Fruit fly (Drosophila melanogaster) whole organism, pupa: ENCODE results near the gene CG16711.

ENCODE experiments used
- CG10348 ChIP-seq: fragments of 200-800 bp; sonication (Bioruptor generic); IDR thresholded peaks from 2 replicates; pipeline ENCODE4 v1.3.6; 2022; ENCODE audit warnings: missing biosample characterization, missing genetic modification characterization
- CG12605 ChIP-seq: fragments of 200-800 bp; sonication (Bioruptor generic); IDR thresholded peaks from 2 replicates; pipeline ENCODE4 v1.3.6; 2022; ENCODE audit warnings: missing biosample characterization, missing genetic modification characterization
- CG13204 ChIP-seq: fragments of 200-800 bp; sonication (Bioruptor generic); optimal IDR thresholded peaks from 2 replicates; lab custom pipeline; 2018; ENCODE audit warnings: missing biosample characterization, mild to moderate bottlenecking, missing genetic modification characterization, moderate library complexity
- CG14655 ChIP-seq: fragments of 200-800 bp; sonication (Bioruptor generic); optimal IDR thresholded peaks from 3 replicates; lab custom pipeline; 2017; ENCODE audit warnings: mild to moderate bottlenecking, missing biosample characterization, missing genetic modification reagents, missing genetic modification characterization
- CG15710 ChIP-seq: fragments of 200-800 bp; sonication (Bioruptor generic); optimal IDR thresholded peaks from 2 replicates; lab custom pipeline; 2018; ENCODE audit warnings: missing biosample characterization, mild to moderate bottlenecking, missing genetic modification characterization, moderate library complexity
- CG17806 ChIP-seq: fragments of 200-800 bp; sonication (Bioruptor generic); optimal IDR thresholded peaks from 2 replicates; lab custom pipeline; 2018; ENCODE audit warnings: missing biosample characterization, mild to moderate bottlenecking, missing genetic modification characterization, moderate library complexity
- CG32121 ChIP-seq: fragments of 200-800 bp; sonication (Bioruptor generic); IDR thresholded peaks from 2 replicates; pipeline ENCODE4 v1.3.6; 2022; ENCODE audit warnings: missing biosample characterization, missing genetic modification characterization
- CG34367 ChIP-seq: fragments of 200-800 bp; sonication (Bioruptor generic); optimal IDR thresholded peaks from 2 replicates; lab custom pipeline; 2018; ENCODE audit warnings: missing biosample characterization, mild to moderate bottlenecking, missing genetic modification characterization
- CG4496 ChIP-seq: fragments of 200-800 bp; sonication (Bioruptor generic); IDR thresholded peaks from 3 replicates; pipeline ENCODE4 v1.3.6; 2022; ENCODE audit warnings: missing biosample characterization, missing genetic modification characterization
- CG8159 ChIP-seq: fragments of 200-800 bp; sonication (Bioruptor generic); optimal IDR thresholded peaks from 3 replicates; lab custom pipeline; 2018; ENCODE audit warnings: missing biosample characterization, mild to moderate bottlenecking, missing genetic modification characterization, moderate library complexity
- CG8301 ChIP-seq: fragments of 200-800 bp; sonication (Bioruptor generic); optimal IDR thresholded peaks from 2 replicates; lab custom pipeline; 2018; ENCODE audit warnings: missing biosample characterization, mild to moderate bottlenecking, missing genetic modification characterization
- CG9948 ChIP-seq: fragments of 200-800 bp; sonication (Bioruptor generic); optimal IDR thresholded peaks from 2 replicates; lab custom pipeline; 2018; ENCODE audit warnings: missing biosample characterization, mild to moderate bottlenecking, missing genetic modification characterization, moderate library complexity
- D1 ChIP-seq: fragments of 200-800 bp; sonication (Bioruptor generic); optimal IDR thresholded peaks from 2 replicates; lab custom pipeline; 2018; ENCODE audit warnings: missing biosample characterization, mild to moderate bottlenecking, missing genetic modification characterization, moderate library complexity
- EcR ChIP-seq: fragments of 200-800 bp; sonication (Bioruptor generic); optimal IDR thresholded peaks from 3 replicates; lab custom pipeline; 2019; ENCODE audit warnings: missing biosample characterization, missing genetic modification characterization, mild to moderate bottlenecking, moderate library complexity, missing genetic modification reagents
- Ets98B ChIP-seq: fragments of 200-800 bp; sonication (Bioruptor generic); IDR thresholded peaks from 2 replicates; pipeline ENCODE4 v1.3.6; 2022; ENCODE audit warnings: missing biosample characterization, missing genetic modification characterization
- Pif1A ChIP-seq: fragments of 200-800 bp; sonication (Bioruptor generic); optimal IDR thresholded peaks from 3 replicates; lab custom pipeline; 2016; ENCODE audit warnings: missing biosample characterization, missing genetic modification characterization
- Pif1B ChIP-seq: fragments of 200-800 bp; sonication (Bioruptor generic); optimal IDR thresholded peaks from 3 replicates; lab custom pipeline; 2016; ENCODE audit warnings: missing biosample characterization, missing genetic modification characterization
- Snoo ChIP-seq: fragments of 200-800 bp; sonication (Bioruptor generic); optimal IDR thresholded peaks from 3 replicates; lab custom pipeline; 2017; ENCODE audit warnings: missing biosample characterization, mild to moderate bottlenecking, missing genetic modification characterization, inconsistent platforms
- fd96Ca ChIP-seq: fragments of 200-800 bp; sonication (Bioruptor generic); IDR thresholded peaks from 3 replicates; pipeline ENCODE4 v1.3.6; 2022; ENCODE audit warnings: missing biosample characterization, missing genetic modification characterization
- gl ChIP-seq: fragments of 200-800 bp; sonication (Bioruptor generic); optimal IDR thresholded peaks from 2 replicates; lab custom pipeline; 2018; ENCODE audit warnings: missing biosample characterization, mild to moderate bottlenecking, missing genetic modification characterization
- rn ChIP-seq: fragments of 200-800 bp; sonication (Bioruptor generic); IDR thresholded peaks from 2 replicates; pipeline ENCODE4 v1.3.6; 2022; ENCODE audit warnings: missing biosample characterization, missing genetic modification characterization

CG16711 gene

DNA sequence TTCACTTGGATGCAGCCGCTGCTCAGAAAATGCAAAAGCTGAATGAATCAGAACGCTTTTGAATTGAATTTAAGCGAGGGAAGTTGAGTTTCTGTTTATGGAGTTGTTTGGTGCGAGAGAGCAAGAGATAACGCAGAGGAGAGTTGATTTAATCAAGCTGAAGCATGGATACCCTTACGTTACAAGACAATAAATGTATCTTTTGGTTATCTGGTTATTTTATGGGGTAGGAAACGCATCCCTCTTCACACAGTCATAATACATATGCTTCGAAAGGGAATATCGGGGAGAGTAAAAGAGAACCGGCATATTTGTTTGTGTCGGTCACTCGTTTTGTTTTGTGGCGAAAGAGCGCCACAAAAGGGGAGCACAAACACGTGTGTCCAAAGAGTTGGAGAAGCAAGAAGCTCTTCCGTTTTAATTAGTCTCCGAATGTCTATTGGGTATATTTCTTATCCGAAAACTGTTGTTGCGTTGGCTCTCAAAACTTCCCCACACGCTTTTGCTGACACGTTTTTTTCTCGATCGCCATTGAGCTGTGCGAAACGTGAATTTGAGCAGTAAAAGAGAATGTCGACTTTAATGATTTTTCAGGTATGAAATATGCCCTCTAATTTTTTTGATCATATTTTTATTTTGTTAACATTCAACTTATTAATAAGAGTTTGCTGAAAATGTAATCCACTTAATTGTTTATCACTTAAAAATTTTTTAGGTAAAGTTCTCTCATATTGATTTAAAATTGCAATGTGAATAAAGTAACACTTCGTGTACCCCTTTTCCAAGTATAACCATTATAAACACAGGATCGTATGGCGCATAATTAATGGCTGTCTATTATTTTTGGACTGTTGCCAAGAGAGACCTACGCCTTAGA, 7.2 kb upstream of the CG16711 start, which contains the start of gene Prps:
Gene Prps, minus strand, starts transcription at position 51 of the 877 bp plus-strand sequence.
- peak; percentile 79 for TF ChIP-seq gl (tag; lab: Kevin White, UChicago)
- TF ChIP-seq CG34367 (tag; lab: Kevin White, UChicago): peak; percentile 64
- no peak for TF ChIP-seq D1
- no peak for TF ChIP-seq CG10348 (GFP tag; lab: Robert Waterston, UW)
- TF ChIP-seq CG17806 (tag; lab: Kevin White, UChicago): peak; percentile 83
- peak; percentile 80 for TF ChIP-seq CG32121 (GFP tag; lab: Robert Waterston, UW)
- peak; percentile 81 for TF ChIP-seq rn (GFP tag; lab: Robert Waterston, UW)
- peak; percentile 93 for TF ChIP-seq fd96Ca (GFP tag; lab: Robert Waterston, UW)
- TF ChIP-seq Pif1A: peak; percentile 89
- TF ChIP-seq CG9948 (tag; lab: Kevin White, UChicago): peak; percentile 67
- peak; percentile 70 for TF ChIP-seq CG15710 (tag; lab: Kevin White, UChicago)
- TF ChIP-seq Ets98B (GFP tag; lab: Robert Waterston, UW): peak; percentile 96
- TF ChIP-seq CG8159 (tag; lab: Kevin White, UChicago): peak; percentile 79
- TF ChIP-seq CG14655 (GFP tag; lab: Kevin White, UChicago): no peak
- no peak for TF ChIP-seq CG13204 (GFP tag; lab: Kevin White, UChicago)
- peak; percentile 93 for TF ChIP-seq CG4496
- TF ChIP-seq CG12605: peak; percentile 87
- peak; percentile 52 for TF ChIP-seq EcR (GFP tag; lab: Kevin White, UChicago)
- peak; percentile 85 for TF ChIP-seq Snoo (tag; lab: Kevin White, UChicago)
- peak; percentile 87 for TF ChIP-seq Pif1B (GFP tag; lab: Kevin White, UChicago)
- peak; percentile 82 for TF ChIP-seq CG8301 (tag; lab: Kevin White, UChicago)
- TF ChIP-seq, all 21 proteins: peak for 17

DNA sequence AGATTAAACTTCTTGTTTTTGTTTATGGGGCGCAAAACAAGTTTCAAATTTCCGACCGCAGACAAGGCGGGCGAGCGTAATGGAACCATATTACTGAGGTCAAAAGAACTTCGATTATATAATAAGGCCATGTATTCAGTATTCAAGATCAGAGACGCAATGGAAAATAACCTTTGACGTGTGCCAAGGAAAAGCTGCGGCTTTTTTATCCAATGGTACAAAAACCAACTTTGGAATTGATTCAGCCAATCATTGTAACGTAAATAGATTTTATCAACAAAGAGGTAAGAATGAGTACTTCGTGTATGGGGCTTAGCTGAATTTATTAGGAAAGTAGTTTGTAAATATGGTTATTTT, 6.6 kb upstream of the CG16711 start:
- TF ChIP-seq CG13204 (GFP tag; lab: Kevin White, UChicago): no peak
- no peak for TF ChIP-seq rn (GFP tag; lab: Robert Waterston, UW)
- no peak for TF ChIP-seq CG8159 (tag; lab: Kevin White, UChicago)
- no peak for TF ChIP-seq CG15710 (tag; lab: Kevin White, UChicago)
- no peak for TF ChIP-seq Ets98B (GFP tag; lab: Robert Waterston, UW)
- no peak for TF ChIP-seq CG4496
- TF ChIP-seq EcR (GFP tag; lab: Kevin White, UChicago): no peak
- TF ChIP-seq CG32121 (GFP tag; lab: Robert Waterston, UW): no peak
- TF ChIP-seq CG10348 (GFP tag; lab: Robert Waterston, UW): no peak

DNA sequence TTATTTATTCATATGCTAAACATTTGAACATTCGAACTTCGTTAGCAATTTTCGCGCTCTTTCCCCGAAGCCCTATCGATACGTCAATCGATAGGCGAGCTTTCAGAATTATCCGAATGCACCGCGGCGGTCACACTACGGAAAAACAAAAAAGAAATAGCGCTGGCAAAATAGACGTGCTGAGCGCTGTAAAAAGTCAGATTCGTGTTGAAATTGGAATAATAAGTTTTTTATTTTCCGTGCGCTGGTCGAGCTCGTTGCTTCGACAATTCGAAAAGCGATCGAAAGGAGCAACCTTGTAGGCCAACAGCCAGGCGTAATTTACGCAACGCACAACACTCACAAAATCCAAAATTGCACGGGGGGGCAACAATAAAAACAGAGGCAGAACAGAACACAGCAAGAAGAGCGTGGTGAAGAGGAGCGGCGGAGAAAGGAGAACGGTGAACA, 5.9 kb upstream of the CG16711 start, which contains the start of gene Ubc4:
Gene Ubc4, plus strand, starts transcription at position 144 of the 450 bp plus-strand sequence.
- TF ChIP-seq D1 (no peak), Pif1B (GFP tag; lab: Kevin White, UChicago) (no peak), CG10348 (GFP tag; lab: Robert Waterston, UW) (no peak), rn (GFP tag; lab: Robert Waterston, UW) (no peak), CG4496 (peak; percentile 12; the same call in 1 of the 3 replicates), CG8301 (tag; lab: Kevin White, UChicago) (no peak), CG13204 (GFP tag; lab: Kevin White, UChicago) (no peak), CG9948 (tag; lab: Kevin White, UChicago) (no peak), fd96Ca (GFP tag; lab: Robert Waterston, UW) (no peak), CG34367 (tag; lab: Kevin White, UChicago) (no peak), CG12605 (no peak), CG32121 (GFP tag; lab: Robert Waterston, UW) (0 out of 2 replicates have a peak, but pooled peaks have one; percentile 9), CG15710 (tag; lab: Kevin White, UChicago) (peak; percentile 7), Snoo (tag; lab: Kevin White, UChicago) (peak; percentile 8), CG8159 (tag; lab: Kevin White, UChicago) (peak; percentile 2), Ets98B (GFP tag; lab: Robert Waterston, UW) (peak; percentile 39), EcR (GFP tag; lab: Kevin White, UChicago) (peak; percentile 26), gl (tag; lab: Kevin White, UChicago) (peak; percentile 40), Pif1A (no peak), CG14655 (GFP tag; lab: Kevin White, UChicago) (no peak), CG17806 (tag; lab: Kevin White, UChicago) (peak; percentile 8)

DNA sequence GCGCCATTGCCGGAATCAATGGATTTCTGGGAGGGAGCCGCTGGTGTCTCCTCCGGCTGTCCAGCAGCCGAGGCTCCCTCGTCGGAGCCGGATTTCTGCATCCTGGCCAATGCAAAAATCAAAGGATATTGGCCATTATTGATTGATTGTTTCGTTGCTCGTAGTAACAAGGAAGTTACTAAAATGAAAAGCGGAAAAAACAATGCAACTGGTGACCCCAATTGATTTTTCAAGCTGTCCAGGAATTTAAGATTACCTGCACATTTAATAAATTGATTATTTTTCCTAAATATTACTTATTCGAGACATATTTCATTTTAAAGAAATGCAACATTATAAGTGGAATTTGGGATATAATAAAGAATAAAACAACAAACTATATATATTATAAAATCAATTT, 636 bp upstream of the CG16711 start, which contains the start of gene CG6761:
Gene CG6761, minus strand, starts transcription at position 101 of the 400 bp plus-strand sequence.
- TF ChIP-seq CG17806 (tag; lab: Kevin White, UChicago): no peak
- TF ChIP-seq CG10348 (GFP tag; lab: Robert Waterston, UW): no peak
- no peak for TF ChIP-seq gl (tag; lab: Kevin White, UChicago)
- TF ChIP-seq CG8159 (tag; lab: Kevin White, UChicago): no peak
- no peak for TF ChIP-seq Snoo (tag; lab: Kevin White, UChicago)
- TF ChIP-seq Pif1A: no peak
- TF ChIP-seq EcR (GFP tag; lab: Kevin White, UChicago): no peak
- TF ChIP-seq CG4496: no peak
- no peak for TF ChIP-seq Pif1B (GFP tag; lab: Kevin White, UChicago)

DNA sequence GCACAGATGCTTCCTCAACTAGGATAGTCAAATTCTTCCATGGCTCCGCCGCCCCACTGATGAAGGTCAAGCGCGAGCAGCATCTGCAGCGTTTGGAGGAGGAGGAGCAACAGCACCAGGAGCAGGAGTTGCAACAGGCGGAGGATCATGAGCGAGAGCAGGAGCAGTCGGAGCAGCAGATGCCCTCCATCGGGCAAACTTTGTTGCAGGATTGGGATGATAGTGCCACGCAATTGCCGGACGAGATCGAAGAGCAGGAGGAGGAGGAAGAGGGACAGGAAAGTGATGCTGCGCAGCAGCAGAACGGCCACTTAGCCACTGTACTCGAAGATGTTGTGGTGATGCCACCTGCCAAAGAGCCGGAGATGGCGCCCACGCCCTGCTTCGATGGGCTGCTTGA, 1.5 kb downstream of the CG16711 start:
- TF ChIP-seq CG9948 (tag; lab: Kevin White, UChicago) (no peak), gl (tag; lab: Kevin White, UChicago) (no peak), D1 (no peak), CG10348 (GFP tag; lab: Robert Waterston, UW) (no peak), fd96Ca (GFP tag; lab: Robert Waterston, UW) (no peak), rn (GFP tag; lab: Robert Waterston, UW) (no peak), Snoo (tag; lab: Kevin White, UChicago) (no peak), CG15710 (tag; lab: Kevin White, UChicago) (no peak), CG14655 (GFP tag; lab: Kevin White, UChicago) (no peak), CG34367 (tag; lab: Kevin White, UChicago) (no peak), Pif1A (no peak)
- TF ChIP-seq, all 21 proteins: peak for 0
